Fruit fly (Drosophila melanogaster): ENCODE measurements around the gene CG5888.
A peak's percentile ranks its signal among the peaks of the same experiment; 100 is the strongest.

The CG5888 gene

DNA sequence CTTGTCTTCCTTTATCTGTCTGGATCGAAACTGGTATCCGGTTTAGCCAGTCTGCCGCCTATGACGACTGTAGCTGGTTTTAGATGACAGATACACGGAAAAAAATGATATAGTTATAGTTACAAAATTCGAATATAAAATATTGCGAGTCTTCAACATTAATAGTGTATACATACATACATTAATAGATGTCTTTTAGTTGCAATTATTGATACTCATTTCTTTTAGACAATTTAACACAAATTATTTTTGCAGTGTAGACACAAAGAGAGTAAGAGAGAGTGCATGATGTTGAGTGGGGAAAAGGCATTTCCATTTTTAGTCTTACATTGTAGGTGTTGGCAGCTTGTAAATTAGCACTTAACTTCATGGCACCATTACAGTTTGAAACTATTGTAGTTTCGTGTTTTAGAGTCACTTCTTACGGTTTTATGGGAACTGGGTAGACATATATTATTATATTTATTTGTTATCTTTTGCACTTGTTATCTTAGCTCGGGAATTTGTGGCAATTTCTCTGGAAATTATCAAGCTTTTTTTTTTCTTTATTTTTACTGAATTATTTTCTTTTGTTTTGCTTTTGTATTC lies 47.0 kb upstream of the CG5888 start (continued):
- TF ChIP-seq ranshi (GFP tag; IDR thresholded peaks at IDR 0.05) (no peak), da (GFP tag; optimal IDR thresholded peaks at IDR 0.05) (peak; percentile 20), her (GFP tag; optimal IDR thresholded peaks at IDR 0.05) (peak; percentile 74), CG9876 (GFP tag; optimal IDR thresholded peaks at IDR 0.05) (peak; percentile 68), Ets65A (GFP tag) (no peak), Meics (GFP tag; optimal IDR thresholded peaks at IDR 0.05) (no peak), fd102C (GFP tag; optimal IDR thresholded peaks at IDR 0.05) (no peak), sc (optimal IDR thresholded peaks at IDR 0.05) (no peak), sc (GFP tag; optimal IDR thresholded peaks at IDR 0.05) (peak; percentile 86), CG4854 (GFP tag; optimal IDR thresholded peaks at IDR 0.05) (no peak), amos (GFP tag; IDR thresholded peaks at IDR 0.05; ENCODE audit: partially characterized antibody) (no peak), Sox100B (GFP tag; optimal IDR thresholded peaks at IDR 0.05) (no peak), Side (GFP tag; optimal IDR thresholded peaks at IDR 0.05) (no peak), ATbp (GFP tag; optimal IDR thresholded peaks at IDR 0.05) (peak; percentile 93), CG18599 (GFP tag; optimal IDR thresholded peaks at IDR 0.05) (no peak), CG8765 (GFP tag; IDR thresholded peaks at IDR 0.05) (no peak), NfI (GFP tag; optimal IDR thresholded peaks at IDR 0.05) (peak; percentile 82), Poxn (GFP tag; IDR thresholded peaks at IDR 0.05) (no peak), CG9797 (GFP tag; optimal IDR thresholded peaks at IDR 0.05) (no peak), gcm2 (GFP tag; optimal IDR thresholded peaks at IDR 0.05) (peak; percentile 35), bowl (GFP tag; IDR thresholded peaks at IDR 0.05) (peak; percentile 71; the same call in 1 of the 2 replicates), ken (GFP tag; IDR thresholded peaks at IDR 0.05) (peak; percentile 87), en (GFP tag; optimal IDR thresholded peaks at IDR 0.05) (peak; percentile 84), Hmx (GFP tag; optimal IDR thresholded peaks at IDR 0.05) (no peak), CG12391 (tag; optimal IDR thresholded peaks at IDR 0.05) (peak; percentile 95), D19A (tag; optimal IDR thresholded peaks at IDR 0.05) (no peak), Fer2 (tag; optimal IDR thresholded peaks at IDR 0.05) (no peak), CG17829 (tag; optimal IDR thresholded peaks at IDR 0.05) (no peak), fd64A (GFP tag; optimal IDR thresholded peaks at IDR 0.05) (no peak), E2f2 (GFP tag; IDR thresholded peaks at IDR 0.05) (peak; percentile 61; the same call in 1 of the 2 replicates), zfh1 (GFP tag; IDR thresholded peaks at IDR 0.05) (peak; percentile 87), tx (GFP tag; optimal IDR thresholded peaks at IDR 0.05) (peak; percentile 65), sob (GFP tag; IDR thresholded peaks at IDR 0.05) (peak; percentile 82), bigmax (GFP tag; optimal IDR thresholded peaks at IDR 0.05) (no peak), CG17328 (GFP tag; IDR thresholded peaks at IDR 0.05) (peak; percentile 90), CG9215 (GFP tag; IDR thresholded peaks at IDR 0.05) (no peak), CG7271 (tag; optimal IDR thresholded peaks at IDR 0.05) (no peak), zf30C (GFP tag; optimal IDR thresholded peaks at IDR 0.05) (peak; percentile 80), CG8944 (GFP tag; optimal IDR thresholded peaks at IDR 0.05) (peak; percentile 61), twi (tag; optimal IDR thresholded peaks at IDR 0.05) (peak; percentile 81), Hr3 (GFP tag; optimal IDR thresholded peaks at IDR 0.05) (peak; percentile 84), CG7963 (GFP tag; IDR thresholded peaks at IDR 0.05; ENCODE audit: partially characterized antibody) (no peak), CG5245 (GFP tag; optimal IDR thresholded peaks at IDR 0.05) (no peak), CG14014 (GFP tag; IDR thresholded peaks at IDR 0.05) (peak; percentile 45; the same call in 1 of the 2 replicates), ara (GFP tag; IDR thresholded peaks at IDR 0.05) (no peak), CG1602 (GFP tag; optimal IDR thresholded peaks at IDR 0.05) (peak; percentile 81), Kr (GFP tag; optimal IDR thresholded peaks at IDR 0.05) (no peak), CG33557 (GFP tag; optimal IDR thresholded peaks at IDR 0.05) (peak; percentile 92), PHDP (tag; optimal IDR thresholded peaks at IDR 0.05) (peak; percentile 94), rib (GFP tag; IDR thresholded peaks at IDR 0.05) (peak; percentile 72), zfh2 (GFP tag; optimal IDR thresholded peaks at IDR 0.05) (peak; percentile 34)
